ENCODE assay signal across 7 worm cellular contexts in genomic region chrIII:11981539-11981938, ce11.
TF ChIP-seq lines count a peak whose summit lies in the region.

No protein-coding gene starts in this region.

TF ChIP-seq in whole organism, L1 larva, 84 proteins besides CTCF, POLR2A, EP300 and RAD21 (continues in another document):
- TF ChIP-seq dsc-1 (tag; optimal IDR thresholded peaks at IDR 0.05; lab: Kevin White, UChicago), result peak; percentile 10
- TF ChIP-seq Y116A8C.19 (tag; optimal IDR thresholded peaks at IDR 0.05; lab: Kevin White, UChicago; ENCODE audit: borderline replicate concordance), result no peak
- no peak for TF ChIP-seq ceh-8 (GFP tag; optimal IDR thresholded peaks at IDR 0.05; lab: Kevin White, UChicago)
- TF ChIP-seq rnt-1 (tag; optimal IDR thresholded peaks at IDR 0.05; lab: Kevin White, UChicago), result no peak
- no peak for TF ChIP-seq aha-1 (tag; optimal IDR thresholded peaks at IDR 0.05; lab: Kevin White, UChicago)
- TF ChIP-seq zag-1 (tag; optimal IDR thresholded peaks at IDR 0.05; lab: Kevin White, UChicago), result no peak
- no peak for TF ChIP-seq sup-37 (GFP tag; optimal IDR thresholded peaks at IDR 0.05; lab: Kevin White, UChicago)
- no peak for TF ChIP-seq nhr-71 (tag; optimal IDR thresholded peaks at IDR 0.05; lab: Kevin White, UChicago)
- TF ChIP-seq fos-1 (tag; optimal IDR thresholded peaks at IDR 0.05; lab: Kevin White, UChicago), result no peak
- peak; percentile 26 to 52 for TF ChIP-seq efl-1 (optimal IDR thresholded peaks at IDR 0.05; lab: Kevin White, UChicago)
- peak in 1 of 2 experiments; percentile 18 for TF ChIP-seq efl-1 (GFP tag; optimal IDR thresholded peaks at IDR 0.05 in 1 of 2; lab: Kevin White, UChicago)
- no peak for TF ChIP-seq isw-1 (GFP tag; IDR thresholded peaks at IDR 0.05; lab: Robert Waterston, UW)
- TF ChIP-seq blmp-1 (tag; optimal IDR thresholded peaks at IDR 0.05; lab: Kevin White, UChicago), result no peak

TF ChIP-seq in whole organism, L2 larva, 48 proteins besides CTCF, POLR2A, EP300 and RAD21 (continues in another document):
- no peak for TF ChIP-seq ceh-82 (tag; optimal IDR thresholded peaks at IDR 0.05; lab: Kevin White, UChicago)
- no peak for TF ChIP-seq ama-1 (optimal IDR thresholded peaks at IDR 0.05; lab: Kevin White, UChicago)
- TF ChIP-seq sma-3 (GFP tag; optimal IDR thresholded peaks at IDR 0.05; lab: Kevin White, UChicago), result no peak
- TF ChIP-seq nhr-129 (tag; optimal IDR thresholded peaks at IDR 0.05; lab: Kevin White, UChicago), result peak; percentile 63
- no peak for TF ChIP-seq ztf-11 (tag; optimal IDR thresholded peaks at IDR 0.05; lab: Kevin White, UChicago)
- TF ChIP-seq zag-1 (tag; optimal IDR thresholded peaks at IDR 0.05; lab: Kevin White, UChicago), result no peak
- TF ChIP-seq lin-13 (GFP tag; optimal IDR thresholded peaks at IDR 0.05; lab: Kevin White, UChicago), result peak; percentile 41
- TF ChIP-seq crh-2 (tag; optimal IDR thresholded peaks at IDR 0.05; lab: Kevin White, UChicago), result peak; percentile 24
- no peak for TF ChIP-seq skn-1 (tag; optimal IDR thresholded peaks at IDR 0.05; lab: Kevin White, UChicago)
- no peak for TF ChIP-seq nhr-25 (tag; optimal IDR thresholded peaks at IDR 0.05; lab: Kevin White, UChicago)
- no peak for TF ChIP-seq Y55F3AM.14 (GFP tag; optimal IDR thresholded peaks at IDR 0.05; lab: Kevin White, UChicago)
- TF ChIP-seq egl-27 (tag; optimal IDR thresholded peaks at IDR 0.05; lab: Kevin White, UChicago), result no peak
- no peak for TF ChIP-seq nhr-21 (tag; optimal IDR thresholded peaks at IDR 0.05; lab: Kevin White, UChicago)
- no peak for TF ChIP-seq dmd-4 (tag; optimal IDR thresholded peaks at IDR 0.05; lab: Kevin White, UChicago)

TF ChIP-seq in whole organism, L3 larva, 47 proteins besides CTCF, POLR2A, EP300 and RAD21 (continues in another document):
- no peak for TF ChIP-seq egl-5 (tag; optimal IDR thresholded peaks at IDR 0.05; lab: Kevin White, UChicago)
- TF ChIP-seq snpc-4 (tag; optimal IDR thresholded peaks at IDR 0.05; lab: Kevin White, UChicago), result peak; percentile 39
- peak; percentile 13 for TF ChIP-seq elt-2 (tag; optimal IDR thresholded peaks at IDR 0.05; lab: Kevin White, UChicago)
- no peak for TF ChIP-seq lsy-12 (tag; optimal IDR thresholded peaks at IDR 0.05; lab: Kevin White, UChicago)
- TF ChIP-seq aly-2 (tag; optimal IDR thresholded peaks at IDR 0.05; lab: Kevin White, UChicago), result no peak
- TF ChIP-seq ceh-28 (tag; optimal IDR thresholded peaks at IDR 0.05; lab: Kevin White, UChicago), result no peak
- no peak for TF ChIP-seq ZK546.5 (tag; optimal IDR thresholded peaks at IDR 0.05; lab: Kevin White, UChicago)
- no peak for TF ChIP-seq fkh-2 (tag; optimal IDR thresholded peaks at IDR 0.05; lab: Kevin White, UChicago)
- TF ChIP-seq ceh-9 (tag; optimal IDR thresholded peaks at IDR 0.05; lab: Kevin White, UChicago), result no peak
- no peak for TF ChIP-seq fos-1 (tag; optimal IDR thresholded peaks at IDR 0.05; lab: Kevin White, UChicago)
- TF ChIP-seq eor-1 (tag; optimal IDR thresholded peaks at IDR 0.05; lab: Kevin White, UChicago), result no peak
- TF ChIP-seq nhr-25 (tag; optimal IDR thresholded peaks at IDR 0.05; lab: Kevin White, UChicago), result peak; percentile 2
- TF ChIP-seq nhr-12 (tag; optimal IDR thresholded peaks at IDR 0.05; lab: Kevin White, UChicago), result no peak
- TF ChIP-seq nhr-11 (tag; optimal IDR thresholded peaks at IDR 0.05; lab: Kevin White, UChicago), result no peak
- TF ChIP-seq ztf-4 (tag; optimal IDR thresholded peaks at IDR 0.05; lab: Kevin White, UChicago), result no peak

TF ChIP-seq in whole organism, L4 larva, 104 proteins besides CTCF, POLR2A, EP300 and RAD21 (continues in another document):
- TF ChIP-seq ctbp-1 (GFP tag; IDR thresholded peaks at IDR 0.05; lab: Robert Waterston, UW) (0 out of 2 replicates have a peak, but pooled peaks have one; percentile 38), spr-3 (GFP tag; optimal IDR thresholded peaks at IDR 0.05; lab: Kevin White, UChicago) (no peak), hlh-11 (tag; optimal IDR thresholded peaks at IDR 0.05; lab: Kevin White, UChicago) (peak; percentile 64), dmd-6 (GFP tag; IDR thresholded peaks at IDR 0.05; lab: Robert Waterston, UW) (peak; percentile 48; the same call in 1 of the 2 replicates), hlh-30 (tag; optimal IDR thresholded peaks at IDR 0.05; lab: Kevin White, UChicago; ENCODE audit: insufficient read depth) (peak; percentile 87), nhr-237 (tag; optimal IDR thresholded peaks at IDR 0.05; lab: Kevin White, UChicago) (no peak), mep-1 (tag; optimal IDR thresholded peaks at IDR 0.05; lab: Kevin White, UChicago) (peak; percentile 65), lin-13 (GFP tag; optimal IDR thresholded peaks at IDR 0.05; lab: Kevin White, UChicago) (peak; percentile 52), ztf-7 (tag; optimal IDR thresholded peaks at IDR 0.05; lab: Kevin White, UChicago) (no peak), ZK546.5 (tag; optimal IDR thresholded peaks at IDR 0.05; lab: Kevin White, UChicago) (no peak), mxl-3 (GFP tag; optimal IDR thresholded peaks at IDR 0.05; lab: Kevin White, UChicago) (peak; percentile 89), rbr-2 (tag; optimal IDR thresholded peaks at IDR 0.05; lab: Kevin White, UChicago) (peak; percentile 42), set-16 (GFP tag; IDR thresholded peaks at IDR 0.05; lab: Robert Waterston, UW) (peak; percentile 24; the same call in 1 of the 2 replicates)

TF ChIP-seq in whole organism, late embryonic, 69 proteins besides CTCF, POLR2A, EP300 and RAD21:
- TF ChIP-seq dve-1 (tag; optimal IDR thresholded peaks at IDR 0.05; lab: Kevin White, UChicago) (no peak), pros-1 (tag; optimal IDR thresholded peaks at IDR 0.05; lab: Kevin White, UChicago) (no peak), mec-3 (tag; optimal IDR thresholded peaks at IDR 0.05; lab: Kevin White, UChicago; ENCODE audit: borderline replicate concordance) (no peak), rnt-1 (tag; optimal IDR thresholded peaks at IDR 0.05; lab: Kevin White, UChicago) (no peak), hlh-30 (tag; optimal IDR thresholded peaks at IDR 0.05; lab: Kevin White, UChicago; ENCODE audit: insufficient read depth) (peak; percentile 4), ttx-3 (tag; optimal IDR thresholded peaks at IDR 0.05; lab: Kevin White, UChicago) (no peak), nfya-1 (tag; optimal IDR thresholded peaks at IDR 0.05; lab: Kevin White, UChicago) (peak; percentile 41), unc-42 (tag; optimal IDR thresholded peaks at IDR 0.05; lab: Kevin White, UChicago) (no peak)

TF ChIP-seq in whole organism, mixed stage, embryonic, 35 proteins besides CTCF, POLR2A, EP300 and RAD21:
- TF ChIP-seq lin-32 (GFP tag; optimal IDR thresholded peaks at IDR 0.05; lab: Kevin White, UChicago), result peak; percentile 39
- TF ChIP-seq ces-1 (GFP tag; optimal IDR thresholded peaks at IDR 0.05; lab: Kevin White, UChicago), result no peak

TF ChIP-seq in whole organism, young adult, 124 proteins besides CTCF, POLR2A, EP300 and RAD21 (continues in another document):
- TF ChIP-seq hmg-20 (GFP tag; IDR thresholded peaks at IDR 0.05; lab: Robert Waterston, UW) (no peak), somi-1 (GFP tag; optimal IDR thresholded peaks at IDR 0.05; lab: Kevin White, UChicago) (peak; percentile 50), dox-1 (GFP tag; IDR thresholded peaks at IDR 0.05; lab: Robert Waterston, UW) (peak; percentile 43), sdz-38 (tag; optimal IDR thresholded peaks at IDR 0.05; lab: Kevin White, UChicago) (no peak), akir-1 (GFP tag; optimal IDR thresholded peaks at IDR 0.05; lab: Kevin White, UChicago) (no peak), egl-44 (GFP tag; IDR thresholded peaks at IDR 0.05; lab: Robert Waterston, UW) (0 out of 2 replicates have a peak, but pooled peaks have one; percentile 35), bed-1 (GFP tag; IDR thresholded peaks at IDR 0.05; lab: Robert Waterston, UW) (no peak), athp-1 (tag; optimal IDR thresholded peaks at IDR 0.05; lab: Kevin White, UChicago) (no peak), K12H6.12 (tag; optimal IDR thresholded peaks at IDR 0.05; lab: Kevin White, UChicago) (peak; percentile 51), unc-130 (GFP tag; optimal IDR thresholded peaks at IDR 0.05; lab: Kevin White, UChicago) (no peak), hmg-1.2 (GFP tag; IDR thresholded peaks at IDR 0.05; lab: Robert Waterston, UW) (peak; percentile 28; the same call in 1 of the 2 replicates), attf-5 (GFP tag; optimal IDR thresholded peaks at IDR 0.05; lab: Kevin White, UChicago) (peak; percentile 79), gei-17 (GFP tag; optimal IDR thresholded peaks at IDR 0.05; lab: Kevin White, UChicago) (no peak), ceh-58 (GFP tag; IDR thresholded peaks at IDR 0.05; lab: Robert Waterston, UW) (no peak), Y67H2A.10 (GFP tag; conservative IDR thresholded peaks at IDR 0.05; lab: Robert Waterston, UW) (no peak), mcd-1 (GFP tag; IDR thresholded peaks at IDR 0.05; lab: Robert Waterston, UW) (0 out of 2 replicates have a peak, but pooled peaks have one; percentile 42), F33H1.4 (GFP tag; IDR thresholded peaks at IDR 0.05; lab: Robert Waterston, UW) (no peak), nhr-179 (tag; optimal IDR thresholded peaks at IDR 0.05; lab: Kevin White, UChicago) (no peak), ztf-26 (tag; optimal IDR thresholded peaks at IDR 0.05; lab: Kevin White, UChicago) (no peak), snpc-3.4 (tag; optimal IDR thresholded peaks at IDR 0.05; lab: Kevin White, UChicago) (no peak), ets-4 (GFP tag; optimal IDR thresholded peaks at IDR 0.05; lab: Kevin White, UChicago) (no peak), Y95B8A.8 (GFP tag; IDR thresholded peaks at IDR 0.05; lab: Robert Waterston, UW) (no peak), nhr-80 (tag; optimal IDR thresholded peaks at IDR 0.05; lab: Kevin White, UChicago) (peak; percentile 51), repo-1 (tag; optimal IDR thresholded peaks at IDR 0.05; lab: Kevin White, UChicago) (no peak), cebp-1 (GFP tag; IDR thresholded peaks at IDR 0.05; lab: Robert Waterston, UW) (no peak), cebp-1 (tag; optimal IDR thresholded peaks at IDR 0.05; lab: Kevin White, UChicago) (peak; percentile 43), egrh-3 (GFP tag; IDR thresholded peaks at IDR 0.05; lab: Robert Waterston, UW) (0 out of 2 replicates have a peak, but pooled peaks have one; percentile 14), ztf-6 (GFP tag; IDR thresholded peaks at IDR 0.05; lab: Robert Waterston, UW) (no peak), snpc-4 (GFP tag; optimal IDR thresholded peaks at IDR 0.05; lab: Kevin White, UChicago) (no peak), snpc-4 (tag; optimal IDR thresholded peaks at IDR 0.05; lab: Kevin White, UChicago) (peak in 1 of 4 experiments; percentile 44), let-607 (tag; optimal IDR thresholded peaks at IDR 0.05; lab: Kevin White, UChicago) (no peak), nfya-1 (tag; optimal IDR thresholded peaks at IDR 0.05; lab: Kevin White, UChicago; ENCODE audit: borderline replicate concordance, insufficient read depth) (no peak), ama-1 (optimal IDR thresholded peaks at IDR 0.05; lab: Kevin White, UChicago) (no peak), ama-1 (GFP tag; optimal IDR thresholded peaks at IDR 0.05; lab: Kevin White, UChicago) (no peak)
